Worm (Caenorhabditis elegans): ENCODE measurements around the gene F07C3.16.

DNA sequence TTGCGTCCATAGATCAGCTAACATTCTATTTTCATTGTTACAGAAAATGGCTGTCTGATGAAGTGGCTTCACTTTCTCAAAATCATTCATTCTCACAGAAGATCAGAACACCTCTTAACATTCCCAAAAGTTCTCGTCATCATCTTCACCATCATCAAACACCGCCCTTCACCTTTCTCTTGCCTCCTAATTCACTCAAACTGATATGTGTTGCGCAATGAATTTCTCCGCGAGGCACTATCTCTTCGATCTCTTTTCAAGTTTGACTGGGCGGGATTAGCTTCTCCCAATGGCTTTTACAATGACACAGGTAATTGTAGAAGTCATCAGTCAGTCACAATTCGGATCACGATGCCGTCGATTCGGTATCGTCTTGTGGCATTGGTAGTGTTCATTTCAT, 35.8 kb downstream of the F07C3.16 start, which contains the start of gene grd-6:
- TF ChIP-seq ama-1 (optimal IDR thresholded peaks at IDR 0.05) (no peak), ceh-36 (tag; optimal IDR thresholded peaks at IDR 0.05) (no peak), hmbx-1 (tag; optimal IDR thresholded peaks at IDR 0.05) (no peak)

Measured in whole organism, early embryonic.